Worm (Caenorhabditis elegans): ENCODE results near the gene nep-20.

DNA sequence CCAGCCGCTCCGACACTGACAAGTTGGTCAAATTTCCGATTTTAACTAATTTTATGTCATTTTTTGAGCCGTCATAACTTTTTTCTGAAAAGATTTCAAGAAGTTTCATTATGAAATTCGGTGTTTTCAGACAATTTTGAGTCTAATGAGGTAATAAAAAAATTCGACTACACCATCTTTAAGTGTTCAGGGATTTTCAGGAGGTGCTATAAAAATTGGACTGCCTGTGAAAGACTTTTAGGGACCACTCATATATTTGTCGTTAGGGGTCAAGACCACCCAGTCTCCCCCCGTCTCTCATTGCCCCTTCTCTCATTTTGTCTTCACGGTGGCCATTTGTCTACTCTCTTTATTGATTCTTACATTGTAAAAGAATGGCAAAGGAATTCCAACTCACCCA is 20.6 kb downstream of the nep-20 start, which contains the start of gene bath-10:
- TF ChIP-seq mml-1 (tag; optimal IDR thresholded peaks at IDR 0.05): no peak
- TF ChIP-seq pha-4 (tag; optimal IDR thresholded peaks at IDR 0.05): no peak
- no peak for TF ChIP-seq ceh-82 (tag; optimal IDR thresholded peaks at IDR 0.05)
- no peak for TF ChIP-seq ZK546.5 (tag; optimal IDR thresholded peaks at IDR 0.05)
- TF ChIP-seq nhr-12 (tag; optimal IDR thresholded peaks at IDR 0.05): no peak
- TF ChIP-seq nfya-1 (tag; optimal IDR thresholded peaks at IDR 0.05; ENCODE audit: insufficient read depth): no peak
